Fruit fly (Drosophila melanogaster) whole organism, embryonic: Measurements from ENCODE around the gene Zdhhc8.

Experiments
- CG10366 ChIP-seq: fragments of 200-800 bp; sonication (Bioruptor generic); IDR thresholded peaks from 2 replicates; pipeline ENCODE4 v1.3.6; 2022; ENCODE audit warnings: missing biosample characterization, missing genetic modification characterization
- CG16863 ChIP-seq: fragments of 200-800 bp; sonication (Bioruptor generic); optimal IDR thresholded peaks from 3 replicates; lab custom pipeline; 2016; ENCODE audit warnings: missing biosample characterization, missing genetic modification characterization
- CG17359 ChIP-seq: fragments of 200-800 bp; sonication (Bioruptor generic); optimal IDR thresholded peaks from 3 replicates; lab custom pipeline; 2018; ENCODE audit warnings: missing biosample characterization, mild to moderate bottlenecking, missing genetic modification characterization, moderate library complexity
- CG17385 ChIP-seq: fragments of 200-800 bp; sonication (Bioruptor generic); optimal IDR thresholded peaks from 3 replicates; lab custom pipeline; 2018; ENCODE audit warnings: missing biosample characterization, mild to moderate bottlenecking, missing genetic modification characterization
- CG18011 ChIP-seq: fragments of 200-800 bp; sonication (Bioruptor generic); optimal IDR thresholded peaks from 2 replicates; lab custom pipeline; 2017; ENCODE audit warnings: missing biosample characterization, missing genetic modification characterization, mild to moderate bottlenecking, moderate library complexity, missing genotype
- CG18476 ChIP-seq: fragments of 200-800 bp; sonication (Bioruptor generic); optimal IDR thresholded peaks from 2 replicates; lab custom pipeline; 2016; ENCODE audit warnings: missing biosample characterization, mild to moderate bottlenecking, missing genetic modification characterization
- CG2678 ChIP-seq: fragments of 200-800 bp; sonication (Bioruptor generic); optimal IDR thresholded peaks from 3 replicates; lab custom pipeline; 2019; ENCODE audit warnings: missing biosample characterization, mild to moderate bottlenecking, missing genetic modification characterization, moderate library complexity
- CG30403 ChIP-seq: fragments of 200-800 bp; sonication (Bioruptor generic); optimal IDR thresholded peaks from 3 replicates; lab custom pipeline; 2016; ENCODE audit warnings: missing biosample characterization, missing genetic modification characterization
- CG31441 ChIP-seq: fragments of 200-800 bp; sonication (Bioruptor generic); IDR thresholded peaks from 2 replicates; pipeline ENCODE4 v1.3.6; 2022; ENCODE audit warnings: missing biosample characterization, missing genetic modification characterization
- CG34422 ChIP-seq: fragments of 200-800 bp; sonication (Bioruptor generic); IDR thresholded peaks from 3 replicates; pipeline ENCODE4 v1.3.6; 2022; ENCODE audit warnings: missing biosample characterization, missing genetic modification characterization
- CG3726 ChIP-seq: fragments of 200-800 bp; sonication (Bioruptor generic); IDR thresholded peaks from 3 replicates; pipeline ENCODE4, ENCODE4 v1.3.6; 2022; ENCODE audit warnings: missing biosample characterization, missing genetic modification characterization
- CG8281 ChIP-seq: fragments of 200-800 bp; sonication (Bioruptor generic); optimal IDR thresholded peaks from 2 replicates; lab custom pipeline; 2018; ENCODE audit warnings: missing biosample characterization, mild to moderate bottlenecking, missing genetic modification characterization, moderate library complexity
- CG9215 ChIP-seq: fragments of 200-800 bp; sonication (Bioruptor generic); IDR thresholded peaks from 2 replicates; pipeline ENCODE4 v1.3.6; 2022; ENCODE audit warnings: missing biosample characterization, missing genetic modification characterization
- CoRest ChIP-seq: fragments of 200-800 bp; sonication (Bioruptor generic); optimal IDR thresholded peaks from 3 replicates; lab custom pipeline; 2018; ENCODE audit warnings: missing biosample characterization, mild to moderate bottlenecking, missing genetic modification characterization, moderate library complexity
- D ChIP-seq, 2 experiments: fragments of 200-800 bp in 1 of 2; fragments of >200 bp in 1 of 2; sonication (Bioruptor generic) in 1 of 2; optimal IDR thresholded peaks; 2 replicates in 1 of 2; 3 replicates in 1 of 2; lab custom pipeline; 2017; ENCODE audit warnings: mild to moderate bottlenecking in 1 of 2, missing biosample characterization in 1 of 2, missing genetic modification characterization in 1 of 2, missing genetic modification reagents in 1 of 2
- Dip2 ChIP-seq: fragments of 200-800 bp; sonication (Bioruptor generic); IDR thresholded peaks from 2 replicates; pipeline ENCODE4 v1.3.6; 2022; ENCODE audit warnings: missing biosample characterization, missing genetic modification characterization
- Dip3 ChIP-seq: fragments of 200-800 bp; sonication (Bioruptor generic); optimal IDR thresholded peaks from 3 replicates; lab custom pipeline; 2016; ENCODE audit warnings: missing biosample characterization, missing genetic modification characterization
- Ets65A ChIP-seq: fragments of 200-800 bp; sonication (Bioruptor generic); peaks from one replicate; lab custom pipeline; 2016; ENCODE audit warnings: missing biosample characterization, missing genetic modification characterization
- Fer1 ChIP-seq: fragments of 200-800 bp; sonication (Bioruptor generic); optimal IDR thresholded peaks from 2 replicates; lab custom pipeline; 2017; ENCODE audit warnings: missing biosample characterization, mild to moderate bottlenecking, missing genetic modification characterization
- NC2α ChIP-seq: fragments of 200-800 bp; sonication (Bioruptor generic); optimal IDR thresholded peaks from 2 replicates; lab custom pipeline; 2016; ENCODE audit warnings: missing biosample characterization, missing genetic modification characterization
- NK7.1 ChIP-seq: fragments of 200-800 bp; sonication (Bioruptor generic); optimal IDR thresholded peaks from 3 replicates; lab custom pipeline; 2016; ENCODE audit warnings: missing biosample characterization, missing genetic modification characterization
- NfI ChIP-seq: fragments of 200-800 bp; sonication (Bioruptor generic); optimal IDR thresholded peaks from 3 replicates; lab custom pipeline; 2018; ENCODE audit warnings: missing biosample characterization, mild to moderate bottlenecking, missing genetic modification characterization, moderate library complexity
- Pdp1 ChIP-seq, 2 experiments: fragments of 200-800 bp; sonication (Bioruptor generic); optimal IDR thresholded peaks; 3 replicates each; lab custom pipeline; 2016; ENCODE audit warnings: missing biosample characterization in 2 of 2, missing genetic modification characterization in 2 of 2, mild to moderate bottlenecking in 1 of 2, moderate library complexity in 1 of 2
- Poxn ChIP-seq: fragments of 200-800 bp; sonication (Bioruptor generic); IDR thresholded peaks from 2 replicates; pipeline ENCODE4 v1.3.6; 2022; ENCODE audit warnings: missing biosample characterization, missing genetic modification characterization
- Sin3A ChIP-seq: fragments of >200 bp; optimal IDR thresholded peaks from 2 replicates; lab custom pipeline; 2018
- Spps ChIP-seq: fragments of 200-800 bp; sonication (Bioruptor generic); optimal IDR thresholded peaks from 2 replicates; lab custom pipeline; 2018; ENCODE audit warnings: missing biosample characterization, mild to moderate bottlenecking, missing genetic modification characterization
- Xrp1 ChIP-seq: fragments of 200-800 bp; sonication (Bioruptor generic); IDR thresholded peaks from 2 replicates; pipeline ENCODE4 v1.3.6; 2022; ENCODE audit warnings: missing biosample characterization, missing genetic modification characterization
- cwo ChIP-seq: fragments of 200-800 bp; sonication (Bioruptor generic); optimal IDR thresholded peaks from 3 replicates; lab custom pipeline; 2017; ENCODE audit warnings: missing biosample characterization, missing genetic modification characterization, mild to moderate bottlenecking, moderate library complexity, missing genetic modification reagents
- dmrt99B ChIP-seq: fragments of 200-800 bp; sonication (Bioruptor generic); optimal IDR thresholded peaks from 2 replicates; lab custom pipeline; 2018; ENCODE audit warnings: missing biosample characterization, mild to moderate bottlenecking, missing genetic modification characterization, moderate library complexity
- dysf ChIP-seq: fragments of 200-800 bp; sonication (Bioruptor generic); IDR thresholded peaks from 3 replicates; pipeline ENCODE4 v1.3.6; 2022; ENCODE audit warnings: missing biosample characterization, missing genetic modification characterization
- fru ChIP-seq: fragments of >200 bp; optimal IDR thresholded peaks from 2 replicates; lab custom pipeline; 2017
- gce ChIP-seq: fragments of 200-800 bp; sonication (Bioruptor generic); IDR thresholded peaks from 3 replicates; pipeline ENCODE4 v1.3.6; 2022; ENCODE audit warnings: missing biosample characterization, missing genetic modification characterization
- hb ChIP-seq: fragments of 200-800 bp; sonication (Bioruptor generic); IDR thresholded peaks from 3 replicates; pipeline ENCODE4 v1.3.6; 2022; ENCODE audit warnings: missing biosample characterization, missing genetic modification characterization; ENCODE audit not compliant: partially characterized antibody
- hkb ChIP-seq, 2 experiments: fragments of 200-800 bp in 1 of 2; fragments of >200 bp in 1 of 2; sonication (Bioruptor generic) in 1 of 2; IDR thresholded peaks in 1 of 2; optimal IDR thresholded peaks in 1 of 2; 2 replicates each; pipeline versions ENCODE4 v1.3.6 to Lab custom; 2017 to 2022; ENCODE audit warnings: missing biosample characterization in 1 of 2, missing genetic modification characterization in 1 of 2
- inv ChIP-seq: fragments of 200-800 bp; sonication (Bioruptor generic); IDR thresholded peaks from 2 replicates; pipeline ENCODE4 v1.3.6; 2022; ENCODE audit warnings: missing biosample characterization, missing genetic modification characterization; ENCODE audit not compliant: partially characterized antibody
- jing ChIP-seq: fragments of 200-800 bp; sonication (Bioruptor generic); optimal IDR thresholded peaks from 2 replicates; lab custom pipeline; 2018; ENCODE audit warnings: missing biosample characterization, mild to moderate bottlenecking, missing genetic modification characterization
- knrl ChIP-seq: fragments of 200-800 bp; sonication (Bioruptor generic); IDR thresholded peaks from 3 replicates; pipeline ENCODE4 v1.3.6; 2022; ENCODE audit warnings: missing biosample characterization, missing genetic modification characterization; ENCODE audit not compliant: partially characterized antibody
- mld ChIP-seq: fragments of 200-800 bp; sonication (Bioruptor generic); IDR thresholded peaks from 3 replicates; pipeline ENCODE4 v1.3.6; 2022; ENCODE audit warnings: missing biosample characterization, missing genetic modification characterization; ENCODE audit not compliant: partially characterized antibody
- nau ChIP-seq: fragments of 200-800 bp; sonication (Bioruptor generic); optimal IDR thresholded peaks from 3 replicates; lab custom pipeline; 2017; ENCODE audit warnings: missing biosample characterization, mild to moderate bottlenecking, missing genetic modification characterization, missing genetic modification reagents
- pnt ChIP-seq: fragments of 200-800 bp; sonication (Bioruptor generic); optimal IDR thresholded peaks from 3 replicates; lab custom pipeline; 2016; ENCODE audit warnings: missing biosample characterization, missing genetic modification characterization
- pros ChIP-seq: fragments of 200-800 bp; sonication (Bioruptor generic); optimal IDR thresholded peaks from 3 replicates; lab custom pipeline; 2019; ENCODE audit warnings: missing biosample characterization, mild to moderate bottlenecking, missing genetic modification characterization, moderate library complexity
- pum ChIP-seq: fragments of 200-800 bp; sonication (Bioruptor generic); optimal IDR thresholded peaks from 2 replicates; lab custom pipeline; 2016; ENCODE audit warnings: missing biosample characterization, missing genetic modification characterization
- ranshi ChIP-seq: fragments of 200-800 bp; sonication (Bioruptor generic); IDR thresholded peaks from 2 replicates; pipeline ENCODE4 v1.3.6; 2022; ENCODE audit warnings: missing biosample characterization, missing genetic modification characterization
- ro ChIP-seq: fragments of 200-800 bp; sonication (Bioruptor generic); IDR thresholded peaks from 2 replicates; pipeline ENCODE4 v1.3.6; 2022; ENCODE audit warnings: missing biosample characterization, missing genetic modification characterization
- schlank ChIP-seq: fragments of 200-800 bp; sonication (Bioruptor generic); optimal IDR thresholded peaks from 2 replicates; lab custom pipeline; 2018; ENCODE audit warnings: missing biosample characterization, mild to moderate bottlenecking, missing genetic modification characterization
- slp2 ChIP-seq: fragments of 200-800 bp; sonication (Bioruptor generic); optimal IDR thresholded peaks from 2 replicates; lab custom pipeline; 2016; ENCODE audit warnings: missing biosample characterization, missing genetic modification characterization
- sqz ChIP-seq: fragments of 200-800 bp; sonication (Bioruptor generic); optimal IDR thresholded peaks from 3 replicates; lab custom pipeline; 2018; ENCODE audit warnings: missing biosample characterization, mild to moderate bottlenecking, missing genetic modification characterization
- stwl ChIP-seq: fragments of 200-800 bp; sonication (Bioruptor generic); optimal IDR thresholded peaks from 3 replicates; lab custom pipeline; 2018; ENCODE audit warnings: missing biosample characterization, mild to moderate bottlenecking, missing genetic modification characterization, moderate library complexity
- toy ChIP-seq: fragments of 200-800 bp; sonication (Bioruptor generic); IDR thresholded peaks from 2 replicates; pipeline ENCODE4 v1.3.6; 2022; ENCODE audit warnings: missing biosample characterization, missing genetic modification characterization
- unpg ChIP-seq: fragments of 200-800 bp; sonication (Bioruptor generic); optimal IDR thresholded peaks from 3 replicates; lab custom pipeline; 2018; ENCODE audit warnings: missing biosample characterization, mild to moderate bottlenecking, missing genetic modification characterization, moderate library complexity
- zf30C ChIP-seq: fragments of 200-800 bp; sonication (Bioruptor generic); optimal IDR thresholded peaks from 3 replicates; lab custom pipeline; 2018; ENCODE audit warnings: missing biosample characterization, mild to moderate bottlenecking, missing genetic modification characterization

The Zdhhc8 gene

DNA sequence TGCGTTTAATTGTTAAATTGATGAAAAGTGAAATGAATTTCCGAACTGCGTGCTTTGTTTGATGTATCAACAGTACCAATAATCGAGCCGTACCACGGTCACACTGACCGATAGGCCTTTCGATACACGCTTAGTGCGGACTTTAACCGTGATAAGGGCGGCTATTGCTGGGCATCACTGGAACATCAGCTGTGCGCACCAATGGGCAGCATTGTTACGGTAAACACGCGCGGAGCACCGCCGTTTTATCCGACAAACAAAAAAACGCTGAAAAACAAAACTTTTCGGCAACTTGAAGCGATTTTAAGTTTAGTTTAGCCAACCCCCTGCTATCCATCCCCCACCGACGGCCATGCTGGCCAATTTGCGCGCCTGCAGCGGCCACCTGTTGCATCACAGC, 36.9 kb downstream of the Zdhhc8 start, which contains the start of the genes c12.1 and c12.2 (continued):
- peak; percentile 31; the same call in 1 of the 3 replicates for TF ChIP-seq dysf (GFP tag; lab: Robert Waterston, UW)
- TF ChIP-seq unpg (GFP tag; lab: Kevin White, UChicago) = no peak
- TF ChIP-seq fru = no peak
- TF ChIP-seq CG9215 = no peak
- no peak for TF ChIP-seq jing (GFP tag; lab: Kevin White, UChicago)
- no peak for TF ChIP-seq CG31441 (GFP tag; lab: Robert Waterston, UW)
- TF ChIP-seq knrl (GFP tag; lab: Robert Waterston, UW) = peak; percentile 44; the same call in 1 of the 3 replicates
- TF ChIP-seq nau (GFP tag; lab: Kevin White, UChicago) = no peak
- no peak for TF ChIP-seq CG18476
- no peak for TF ChIP-seq CG18011 (GFP tag; lab: Kevin White, UChicago)
- TF ChIP-seq dmrt99B (tag; lab: Kevin White, UChicago) = no peak
- no peak for TF ChIP-seq ranshi
- no peak for TF ChIP-seq ro (GFP tag; lab: Robert Waterston, UW)
- no peak for TF ChIP-seq Spps (tag; lab: Kevin White, UChicago)
- TF ChIP-seq Pdp1 (GFP tag; optimal IDR thresholded peaks at IDR 0.05; lab: Kevin White, UChicago) = peak in 1 of 2 experiments; percentile 36
- TF ChIP-seq CG2678 = no peak
- TF ChIP-seq CG30403 (GFP tag; lab: Kevin White, UChicago) = no peak
- TF ChIP-seq toy (GFP tag; lab: Robert Waterston, UW) = no peak
- peak; percentile 70 for TF ChIP-seq Sin3A (lab: Kevin White, UChicago)
- TF ChIP-seq CoRest (tag; lab: Kevin White, UChicago) = no peak
- peak; percentile 87 for TF ChIP-seq CG34422 (GFP tag; lab: Robert Waterston, UW)
- TF ChIP-seq Dip2 = no peak
- peak; percentile 23 for TF ChIP-seq Fer1 (GFP tag; lab: Kevin White, UChicago)
- no peak for TF ChIP-seq sqz (GFP tag; lab: Kevin White, UChicago)
- no peak for TF ChIP-seq hb
- TF ChIP-seq Ets65A (GFP tag; lab: Kevin White, UChicago) = peak; percentile 55
- no peak for TF ChIP-seq NfI (GFP tag; lab: Kevin White, UChicago)
- TF ChIP-seq gce = no peak
- peak; percentile 74 for TF ChIP-seq stwl (tag; lab: Kevin White, UChicago)
- no peak for TF ChIP-seq CG8281 (tag; lab: Kevin White, UChicago)
- no peak for TF ChIP-seq CG3726 (GFP tag; lab: Robert Waterston, UW)
- no peak for TF ChIP-seq CG16863 (GFP tag; lab: Kevin White, UChicago)
- TF ChIP-seq CG10366 (GFP tag; lab: Robert Waterston, UW) = no peak
- TF ChIP-seq cwo (GFP tag; lab: Kevin White, UChicago) = no peak
- TF ChIP-seq mld (GFP tag; lab: Robert Waterston, UW) = no peak
- TF ChIP-seq slp2 = no peak
- no peak for TF ChIP-seq schlank (tag; lab: Kevin White, UChicago)
- TF ChIP-seq pnt (GFP tag; lab: Kevin White, UChicago) = no peak
- peak; percentile 39; the same call in 1 of the 2 replicates for TF ChIP-seq inv (GFP tag; lab: Robert Waterston, UW)
- no peak for TF ChIP-seq NK7.1 (GFP tag; lab: Kevin White, UChicago)
- no peak for TF ChIP-seq pros
- no peak for TF ChIP-seq CG17385
- TF ChIP-seq D (optimal IDR thresholded peaks at IDR 0.05; lab: Kevin White, UChicago) = no peak
- TF ChIP-seq D (GFP tag; optimal IDR thresholded peaks at IDR 0.05; lab: Kevin White, UChicago) = no peak
- TF ChIP-seq pum = no peak
- TF ChIP-seq zf30C = no peak
- peak; percentile 32 for TF ChIP-seq hkb (optimal IDR thresholded peaks at IDR 0.05; lab: Kevin White, UChicago)
- TF ChIP-seq hkb (GFP tag; IDR thresholded peaks at IDR 0.05; lab: Robert Waterston, UW) = no peak
- no peak for TF ChIP-seq NC2α
- no peak for TF ChIP-seq CG17359 (tag; lab: Kevin White, UChicago)
- TF ChIP-seq Dip3 (GFP tag; lab: Kevin White, UChicago) = no peak
- no peak for TF ChIP-seq Poxn
- no peak for TF ChIP-seq Xrp1
